Fruit fly (Drosophila melanogaster) whole organism, wandering third instar larva: ENCODE measurements around the gene S-Lap1.

Experiments used
- Abd-B ChIP-seq: fragments of >200 bp; optimal IDR thresholded peaks from 2 replicates; lab custom pipeline; 2017; ENCODE audit warnings: missing biosample characterization, missing genetic modification characterization
- CG9705 ChIP-seq: fragments of 200-800 bp; sonication (Bioruptor generic); optimal IDR thresholded peaks from 2 replicates; lab custom pipeline; 2018; ENCODE audit warnings: missing biosample characterization, mild to moderate bottlenecking, missing genetic modification characterization
- CrebA ChIP-seq: fragments of 200-800 bp; sonication (Bioruptor generic); optimal IDR thresholded peaks from 2 replicates; lab custom pipeline; 2016; ENCODE audit warnings: missing biosample characterization, mild to moderate bottlenecking, missing genetic modification characterization, borderline replicate concordance
- Dfd ChIP-seq: fragments of >200 bp; optimal IDR thresholded peaks from 2 replicates; lab custom pipeline; 2017; ENCODE audit warnings: missing biosample characterization, missing genetic modification characterization
- Dif ChIP-seq: fragments of 200-275, 200-300 bp; sonication (Bioruptor generic); optimal IDR thresholded peaks from 2 replicates; lab custom pipeline; 2018; ENCODE audit warnings: missing biosample characterization, missing genetic modification characterization; ENCODE audit not compliant: partially characterized antibody
- HLH106 ChIP-seq: fragments of 200-800 bp; optimal IDR thresholded peaks from 3 replicates; lab custom pipeline; 2019; ENCODE audit warnings: missing biosample characterization, mild to moderate bottlenecking, missing genetic modification characterization, moderate library complexity
- Hr78 ChIP-seq: fragments of >200 bp; optimal IDR thresholded peaks from 2 replicates; lab custom pipeline; 2017; ENCODE audit warnings: missing biosample characterization, missing genetic modification characterization
- Hr83 ChIP-seq: fragments of 200-300 bp; sonication (Bioruptor generic); optimal IDR thresholded peaks from 2 replicates; lab custom pipeline; 2016; ENCODE audit warnings: missing biosample characterization, mild to moderate bottlenecking, missing genetic modification characterization, moderate library complexity; ENCODE audit not compliant: poor library complexity, severe bottlenecking
- Mio ChIP-seq: sonication (Bioruptor generic); optimal IDR thresholded peaks from 2 replicates; lab custom pipeline; 2016; ENCODE audit warnings: missing biosample characterization, missing genetic modification characterization
- N ChIP-seq: fragments of >200 bp; optimal IDR thresholded peaks from 2 replicates; lab custom pipeline; 2018; ENCODE audit warnings: missing biosample characterization, missing external identifiers, missing genetic modification characterization
- OdsH ChIP-seq: fragments of 200-800 bp; sonication (Bioruptor generic); optimal IDR thresholded peaks from 2 replicates; lab custom pipeline; 2016; ENCODE audit warnings: missing biosample characterization, mild to moderate bottlenecking, missing genetic modification characterization
- Rel ChIP-seq, 2 experiments: fragments of 200-800 bp; sonication (Bioruptor generic) in 1 of 2; optimal IDR thresholded peaks; 2 replicates in 1 of 2; 3 replicates in 1 of 2; lab custom pipeline; 2016 to 2019; ENCODE audit warnings: mild to moderate bottlenecking in 2 of 2, missing biosample characterization in 2 of 2, missing genetic modification characterization in 2 of 2, moderate library complexity in 1 of 2
- Sp1 ChIP-seq: fragments of 200-800 bp; sonication (Bioruptor generic); optimal IDR thresholded peaks from 3 replicates; lab custom pipeline; 2019; ENCODE audit warnings: missing biosample characterization, mild to moderate bottlenecking, missing genetic modification characterization, moderate library complexity
- Vsx2 ChIP-seq: fragments of 200-300, 225-300 bp; sonication (Bioruptor generic); optimal IDR thresholded peaks from 2 replicates; lab custom pipeline; 2018; ENCODE audit warnings: missing biosample characterization, missing genetic modification characterization; ENCODE audit not compliant: partially characterized antibody
- br ChIP-seq: fragments of 200-800 bp; sonication (Bioruptor generic); optimal IDR thresholded peaks from 2 replicates; lab custom pipeline; 2016; ENCODE audit warnings: missing biosample characterization, missing genetic modification characterization
- brk ChIP-seq: fragments of 200-800 bp; sonication (Bioruptor generic); optimal IDR thresholded peaks from 2 replicates; lab custom pipeline; 2016; ENCODE audit warnings: missing biosample characterization, mild to moderate bottlenecking, missing genetic modification characterization
- dl ChIP-seq, 2 experiments: fragments of 175-275, 200-275 bp in 1 of 2; fragments of 200-275 bp in 1 of 2; sonication (Bioruptor generic); optimal IDR thresholded peaks; lab custom pipeline; 2018; ENCODE audit warnings: mild to moderate bottlenecking in 2 of 2, missing biosample characterization in 2 of 2, missing genetic modification characterization in 2 of 2, moderate library complexity in 2 of 2; ENCODE audit not compliant: partially characterized antibody in 2 of 2, insufficient read depth in 1 of 2
- dmrt93B ChIP-seq: fragments of 200-800 bp; sonication (Bioruptor generic); optimal IDR thresholded peaks from 2 replicates; lab custom pipeline; 2018; ENCODE audit warnings: missing biosample characterization, mild to moderate bottlenecking, missing genetic modification characterization
- foxo ChIP-seq, 2 experiments: fragments of 200-800 bp; sonication (Bioruptor generic); optimal IDR thresholded peaks; 2 replicates in 1 of 2; 3 replicates in 1 of 2; lab custom pipeline; 2016 to 2017; ENCODE audit warnings: missing biosample characterization in 2 of 2, missing genetic modification characterization in 2 of 2
- fru ChIP-seq: fragments of 200-800 bp; sonication (Bioruptor generic); optimal IDR thresholded peaks from 3 replicates; lab custom pipeline; 2016; ENCODE audit warnings: missing biosample characterization, mild to moderate bottlenecking, missing genetic modification characterization
- h ChIP-seq: fragments of 200-800 bp; sonication (Bioruptor generic); optimal IDR thresholded peaks from 3 replicates; lab custom pipeline; 2016; ENCODE audit warnings: missing biosample characterization, mild to moderate bottlenecking, missing genetic modification characterization
- jim ChIP-seq: fragments of 175-275, 200-325 bp; sonication (Bioruptor generic); optimal IDR thresholded peaks from 2 replicates; lab custom pipeline; 2016; ENCODE audit warnings: missing biosample characterization, mild to moderate bottlenecking, missing genetic modification characterization
- lola ChIP-seq: fragments of >200 bp; optimal IDR thresholded peaks from 2 replicates; lab custom pipeline; 2017; ENCODE audit warnings: missing biosample characterization, missing genetic modification characterization
- psq ChIP-seq: fragments of 200-800 bp; sonication (Bioruptor generic); optimal IDR thresholded peaks from 3 replicates; lab custom pipeline; 2017; ENCODE audit warnings: missing biosample characterization, mild to moderate bottlenecking, missing genetic modification characterization, moderate library complexity
- rgr ChIP-seq: fragments of 200-800 bp; sonication (Bioruptor generic); optimal IDR thresholded peaks from 3 replicates; lab custom pipeline; 2016; ENCODE audit warnings: missing biosample characterization, mild to moderate bottlenecking, missing genetic modification characterization
- tai ChIP-seq: sonication (Bioruptor generic); optimal IDR thresholded peaks from 2 replicates; lab custom pipeline; 2016; ENCODE audit warnings: missing biosample characterization, missing genetic modification characterization
- usp ChIP-seq: fragments of >200 bp; optimal IDR thresholded peaks from 2 replicates; lab custom pipeline; 2017; ENCODE audit warnings: missing biosample characterization, missing genetic modification characterization
- woc ChIP-seq: sonication (Bioruptor generic); optimal IDR thresholded peaks from 2 replicates; lab custom pipeline; 2016; ENCODE audit warnings: missing biosample characterization, mild to moderate bottlenecking, missing genetic modification characterization

The S-Lap1 gene

dm6 chr3L:8629701-8630343 lies 12.8 kb downstream of the S-Lap1 start:
- TF ChIP-seq Mio (GFP tag; lab: Kevin White, UChicago) (no peak), usp (GFP tag; lab: Kevin White, UChicago) (no peak), CrebA (GFP tag; lab: Kevin White, UChicago) (no peak), rgr (peak; percentile 53)

DNA sequence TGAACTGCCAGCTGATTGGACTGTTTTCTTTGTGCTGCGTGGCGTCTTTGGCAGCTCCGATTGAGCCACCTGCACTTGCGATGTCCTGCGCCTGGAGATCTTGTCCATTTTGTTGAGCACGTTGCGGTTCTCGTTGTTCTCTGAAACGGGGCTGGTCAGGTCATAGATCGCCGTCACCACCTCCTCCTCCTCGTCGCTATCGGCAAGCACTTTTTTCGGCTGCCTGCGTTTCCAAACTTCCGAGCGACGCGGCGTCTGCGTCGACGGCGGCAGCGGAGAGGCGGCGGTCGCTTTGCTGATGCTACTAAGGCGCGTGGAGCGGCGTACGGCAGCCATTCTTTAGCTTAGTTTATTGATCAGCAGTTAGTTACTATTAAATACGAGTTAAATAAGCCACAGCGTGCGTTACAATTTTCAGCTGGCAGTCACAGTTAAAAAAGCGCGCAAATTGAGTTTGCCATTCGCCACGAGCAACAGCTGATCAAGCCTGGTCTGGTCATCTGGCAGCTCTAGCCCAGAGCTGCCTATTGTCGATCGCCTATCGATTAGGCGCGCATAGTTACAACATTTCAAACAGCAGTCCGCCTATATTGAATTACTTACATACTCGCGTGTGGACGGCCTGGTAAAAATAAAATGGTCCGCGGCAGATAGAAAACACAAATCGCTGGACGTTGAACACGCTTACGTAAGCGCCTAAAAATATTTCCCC lies 16.7 kb downstream of the S-Lap1 start, which contains the start of gene Cdc6:
TSS of gene Cdc6 (minus strand) at position 456 of the 712 bp plus-strand sequence.
- TF ChIP-seq fru (GFP tag; lab: Kevin White, UChicago) (no peak), foxo (GFP tag; optimal IDR thresholded peaks at IDR 0.05; lab: Kevin White, UChicago) (no peak)

DNA sequence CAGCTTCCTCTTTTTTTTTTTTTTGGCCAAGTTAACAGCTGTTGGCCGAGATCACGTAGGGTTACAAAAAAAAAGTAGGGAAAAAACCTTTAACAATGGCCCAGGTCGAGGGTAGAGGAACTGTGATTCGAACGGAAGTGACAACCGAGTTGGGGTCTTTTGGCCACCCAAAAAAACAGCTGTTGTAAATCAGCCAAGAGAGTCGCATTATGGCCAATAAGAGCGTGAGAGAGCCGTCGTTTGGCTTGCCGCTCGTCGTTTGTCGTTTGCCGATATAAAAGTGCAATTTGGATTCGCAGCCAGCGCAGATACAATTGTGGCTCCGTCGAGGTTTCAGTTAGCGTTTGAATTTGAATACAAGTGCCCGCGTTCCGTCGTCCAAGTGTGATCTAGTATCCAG lies 23.1 kb downstream of the S-Lap1 start, which contains the start of gene Cpr66D:
TSS of gene Cpr66D (plus strand) at position 301 of the 400 bp plus-strand sequence.
- TF ChIP-seq lola (GFP tag; lab: Kevin White, UChicago), result no peak
- peak; percentile 36 for TF ChIP-seq rgr
- TF ChIP-seq dl (GFP tag; optimal IDR thresholded peaks at IDR 0.05; lab: Kevin White, UChicago; ENCODE audit: insufficient read depth in 1 of 2, partially characterized antibody in 2 of 2), result no peak
- no peak for TF ChIP-seq Hr83 (GFP tag; lab: Kevin White, UChicago)
- TF ChIP-seq tai, result no peak
- TF ChIP-seq brk, result no peak
- TF ChIP-seq, all 38 proteins: peak for 1

dm6 chr3L:8641049-8641448 lies 24.0 kb downstream of the S-Lap1 start:
- TF ChIP-seq dmrt93B (GFP tag; lab: Kevin White, UChicago) (no peak), N (GFP tag; lab: Kevin White, UChicago) (no peak), Vsx2 (GFP tag; lab: Kevin White, UChicago) (no peak), Abd-B (GFP tag; lab: Kevin White, UChicago) (no peak), fru (GFP tag; lab: Kevin White, UChicago) (no peak), tai (no peak), HLH106 (tag; lab: Kevin White, UChicago) (peak; percentile 15), psq (GFP tag; lab: Kevin White, UChicago) (no peak), woc (no peak), foxo (GFP tag; optimal IDR thresholded peaks at IDR 0.05; lab: Kevin White, UChicago) (peak in 1 of 2 experiments; percentile 12), Dfd (no peak), Mio (GFP tag; lab: Kevin White, UChicago) (no peak), lola (GFP tag; lab: Kevin White, UChicago) (no peak), Rel (GFP tag; optimal IDR thresholded peaks at IDR 0.05; lab: Kevin White, UChicago) (no peak), Rel (tag; optimal IDR thresholded peaks at IDR 0.05; lab: Kevin White, UChicago) (no peak)

DNA sequence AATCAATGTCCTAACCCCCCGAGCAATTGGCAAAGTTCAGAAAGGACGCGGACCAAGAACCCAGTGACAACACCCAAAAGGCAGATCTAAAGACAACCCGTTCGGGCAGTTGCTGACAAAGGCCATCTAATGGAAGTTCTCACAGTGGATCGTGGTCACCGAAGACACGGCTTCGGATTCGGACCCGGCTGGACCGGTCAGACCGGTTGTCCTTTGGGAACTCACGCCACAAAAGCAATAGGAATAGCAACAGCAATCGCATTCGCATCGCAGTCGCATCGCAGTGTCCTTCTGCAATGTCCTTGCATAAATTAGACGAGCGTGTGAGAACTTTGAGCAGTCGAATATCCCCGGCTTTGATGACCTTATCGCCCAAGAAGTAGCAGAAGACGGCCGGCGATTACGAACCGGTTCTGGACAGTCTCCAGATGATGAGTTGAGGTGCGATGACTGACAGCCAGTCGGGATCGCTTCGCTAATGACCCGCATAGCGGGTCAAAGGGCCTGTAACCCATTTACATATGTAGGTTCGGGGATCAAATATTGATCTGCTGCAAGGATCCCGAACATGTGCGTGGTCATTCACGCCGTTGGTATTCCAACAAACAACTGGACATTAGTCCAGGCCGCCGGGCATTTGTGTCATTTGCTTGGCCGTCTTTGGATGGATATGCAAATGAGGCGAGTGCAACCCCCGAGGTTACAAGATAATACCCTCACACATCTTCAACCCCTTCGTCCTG lies 26.9 kb downstream of the S-Lap1 start:
- TF ChIP-seq dmrt93B (GFP tag; lab: Kevin White, UChicago) (no peak), Rel (GFP tag; optimal IDR thresholded peaks at IDR 0.05; lab: Kevin White, UChicago) (no peak), Rel (tag; optimal IDR thresholded peaks at IDR 0.05; lab: Kevin White, UChicago) (no peak), Hr78 (GFP tag; lab: Kevin White, UChicago) (no peak), OdsH (no peak), brk (no peak), rgr (no peak), tai (no peak), br (GFP tag; lab: Kevin White, UChicago) (no peak), dl (GFP tag; optimal IDR thresholded peaks at IDR 0.05; lab: Kevin White, UChicago; ENCODE audit: insufficient read depth in 1 of 2, partially characterized antibody in 2 of 2) (peak in 1 of 2 experiments; percentile 20), Dif (peak; percentile 72), h (GFP tag; lab: Kevin White, UChicago) (no peak), jim (GFP tag; lab: Kevin White, UChicago) (no peak), Vsx2 (GFP tag; lab: Kevin White, UChicago) (peak; percentile 82), Abd-B (GFP tag; lab: Kevin White, UChicago) (no peak), CG9705 (GFP tag; lab: Kevin White, UChicago) (no peak), Sp1 (GFP tag; lab: Kevin White, UChicago) (no peak), Dfd (no peak), foxo (GFP tag; optimal IDR thresholded peaks at IDR 0.05; lab: Kevin White, UChicago) (no peak)
